Fruit fly (Drosophila melanogaster) whole organism, embryonic: Measurements from ENCODE around the gene Rad9.
A peak's percentile ranks its signal among the peaks of the same experiment; 100 is the strongest.

ENCODE experiments used
- BEAF-32 ChIP-seq: fragments of 200-800 bp; sonication (Bioruptor generic); optimal IDR thresholded peaks from 3 replicates; lab custom pipeline; 2017; ENCODE audit warnings: missing biosample characterization, missing genetic modification characterization, mild to moderate bottlenecking, moderate library complexity, missing genetic modification reagents
- CG10959 ChIP-seq: fragments of 200-800 bp; sonication (Bioruptor generic); IDR thresholded peaks from 2 replicates; pipeline ENCODE4 v1.3.6; 2022; ENCODE audit warnings: missing biosample characterization, missing genetic modification characterization
- CG11093 ChIP-seq: fragments of 200-800 bp; sonication (Bioruptor generic); IDR thresholded peaks from 3 replicates; pipeline ENCODE4 v1.3.6; 2022; ENCODE audit warnings: missing biosample characterization, missing genetic modification characterization
- CG13424 ChIP-seq: fragments of 200-800 bp; sonication (Bioruptor generic); optimal IDR thresholded peaks from 2 replicates; lab custom pipeline; 2019; ENCODE audit warnings: missing biosample characterization, mild to moderate bottlenecking, missing genetic modification characterization, moderate library complexity
- CG14860 ChIP-seq: fragments of 200-800 bp; sonication (Bioruptor generic); IDR thresholded peaks from 3 replicates; pipeline ENCODE4 v1.3.6; 2022; ENCODE audit warnings: missing biosample characterization, missing genetic modification characterization; ENCODE audit not compliant: partially characterized antibody
- CG17385 ChIP-seq: fragments of 200-800 bp; sonication (Bioruptor generic); optimal IDR thresholded peaks from 3 replicates; lab custom pipeline; 2018; ENCODE audit warnings: missing biosample characterization, mild to moderate bottlenecking, missing genetic modification characterization
- CG17612 ChIP-seq: fragments of 200-800 bp; sonication (Bioruptor generic); IDR thresholded peaks from 2 replicates; pipeline ENCODE4 v1.3.6; 2022; ENCODE audit warnings: missing biosample characterization, missing genetic modification characterization
- CG2199 ChIP-seq: fragments of 200-800 bp; sonication (Bioruptor generic); IDR thresholded peaks from 3 replicates; pipeline ENCODE4 v1.3.6; 2022; ENCODE audit warnings: missing biosample characterization, missing genetic modification characterization
- CG2875 ChIP-seq: fragments of 200-800 bp; sonication (Bioruptor generic); optimal IDR thresholded peaks from 2 replicates; lab custom pipeline; 2017; ENCODE audit warnings: missing biosample characterization, mild to moderate bottlenecking, missing genetic modification characterization, missing genetic modification reagents
- CG3163 ChIP-seq: fragments of 200-800 bp; sonication (Bioruptor generic); optimal IDR thresholded peaks from 3 replicates; lab custom pipeline; 2016; ENCODE audit warnings: missing biosample characterization, missing genetic modification characterization
- CG4328 ChIP-seq: fragments of 200-800 bp; sonication (Bioruptor generic); optimal IDR thresholded peaks from 3 replicates; lab custom pipeline; 2017; ENCODE audit warnings: missing biosample characterization, missing genetic modification reagents, missing genetic modification characterization
- CG4707 ChIP-seq: fragments of 200-800 bp; sonication (Bioruptor generic); optimal IDR thresholded peaks from 2 replicates; lab custom pipeline; 2018; ENCODE audit warnings: missing biosample characterization, mild to moderate bottlenecking, missing genetic modification characterization, moderate library complexity
- CG4854 ChIP-seq: fragments of 200-800 bp; sonication (Bioruptor generic); optimal IDR thresholded peaks from 2 replicates; lab custom pipeline; 2016; ENCODE audit warnings: missing biosample characterization, missing genetic modification characterization, inconsistent platforms
- CG6272 ChIP-seq: fragments of 200-800 bp; sonication (Bioruptor generic); IDR thresholded peaks from 2 replicates; pipeline ENCODE4 v1.3.6; 2022; ENCODE audit warnings: missing biosample characterization, missing genetic modification characterization
- CG6689 ChIP-seq: fragments of 200-800 bp; sonication (Bioruptor generic); IDR thresholded peaks from 2 replicates; pipeline ENCODE4 v1.3.6; 2022; ENCODE audit warnings: missing biosample characterization, missing genetic modification characterization
- CG8478 ChIP-seq: fragments of >200 bp; optimal IDR thresholded peaks from 2 replicates; lab custom pipeline; 2018
- CG8944 ChIP-seq: fragments of 200-800 bp; sonication (Bioruptor generic); optimal IDR thresholded peaks from 3 replicates; lab custom pipeline; 2016; ENCODE audit warnings: missing biosample characterization, missing genetic modification characterization
- Camta ChIP-seq: fragments of 200-800 bp; sonication (Bioruptor generic); optimal IDR thresholded peaks from 2 replicates; lab custom pipeline; 2016; ENCODE audit warnings: missing biosample characterization, missing genetic modification characterization
- CrebB ChIP-seq: fragments of 200-800 bp; sonication (Bioruptor generic); optimal IDR thresholded peaks from 3 replicates; lab custom pipeline; 2018; ENCODE audit warnings: missing biosample characterization, mild to moderate bottlenecking, missing genetic modification characterization
- Dip3 ChIP-seq: fragments of 200-800 bp; sonication (Bioruptor generic); optimal IDR thresholded peaks from 3 replicates; lab custom pipeline; 2016; ENCODE audit warnings: missing biosample characterization, missing genetic modification characterization
- Drgx ChIP-seq: fragments of 200-800 bp; sonication (Bioruptor generic); IDR thresholded peaks from 2 replicates; pipeline ENCODE4 v1.3.6; 2022; ENCODE audit warnings: missing biosample characterization, missing genetic modification characterization
- Elba2 ChIP-seq: fragments of 200-800 bp; sonication (Bioruptor generic); optimal IDR thresholded peaks from 3 replicates; lab custom pipeline; 2016; ENCODE audit warnings: missing biosample characterization, missing genetic modification characterization
- Gsc ChIP-seq: fragments of 200-800 bp; sonication (Bioruptor generic); IDR thresholded peaks from 2 replicates; pipeline ENCODE4 v1.3.6; 2022; ENCODE audit warnings: missing biosample characterization, missing genetic modification characterization
- HHEX ChIP-seq: fragments of 200-800 bp; sonication (Bioruptor generic); optimal IDR thresholded peaks from 3 replicates; lab custom pipeline; 2017; ENCODE audit warnings: missing biosample characterization, mild to moderate bottlenecking, missing genetic modification characterization, missing genetic modification reagents
- Hmx ChIP-seq: fragments of 200-800 bp; sonication (Bioruptor generic); optimal IDR thresholded peaks from 2 replicates; lab custom pipeline; 2016; ENCODE audit warnings: missing biosample characterization, missing genetic modification characterization
- Max ChIP-seq: fragments of 200-800 bp; sonication (Bioruptor generic); optimal IDR thresholded peaks from 2 replicates; lab custom pipeline; 2016; ENCODE audit warnings: missing biosample characterization, mild to moderate bottlenecking, missing genetic modification characterization
- NfI ChIP-seq: fragments of 200-800 bp; sonication (Bioruptor generic); optimal IDR thresholded peaks from 3 replicates; lab custom pipeline; 2018; ENCODE audit warnings: missing biosample characterization, mild to moderate bottlenecking, missing genetic modification characterization, moderate library complexity
- Six4 ChIP-seq: fragments of 200-800 bp; sonication (Bioruptor generic); optimal IDR thresholded peaks from 2 replicates; lab custom pipeline; 2016; ENCODE audit warnings: missing biosample characterization, missing genetic modification characterization
- ase ChIP-seq: fragments of 200-800 bp; sonication (Bioruptor generic); IDR thresholded peaks from 3 replicates; pipeline ENCODE4 v1.3.6; 2022; ENCODE audit warnings: missing biosample characterization, missing genetic modification characterization
- az2 ChIP-seq: fragments of 200-800 bp; sonication (Bioruptor generic); optimal IDR thresholded peaks from 3 replicates; lab custom pipeline; 2016; ENCODE audit warnings: missing biosample characterization, missing genetic modification characterization
- bbx ChIP-seq: fragments of 200-800 bp; sonication (Bioruptor generic); IDR thresholded peaks from 2 replicates; pipeline ENCODE4 v1.3.6; 2022; ENCODE audit warnings: missing biosample characterization, missing genetic modification characterization; ENCODE audit not compliant: partially characterized antibody
- bowl ChIP-seq: fragments of 200-800 bp; sonication (Bioruptor generic); IDR thresholded peaks from 2 replicates; pipeline ENCODE4 v1.3.6; 2022; ENCODE audit warnings: missing biosample characterization, missing genetic modification characterization
- cato ChIP-seq: fragments of 200-800 bp; sonication (Bioruptor generic); optimal IDR thresholded peaks from 2 replicates; lab custom pipeline; 2016; ENCODE audit warnings: missing biosample characterization, missing genetic modification characterization, borderline replicate concordance
- crp ChIP-seq, 2 experiments: fragments of 200-800 bp; sonication (Bioruptor generic); optimal IDR thresholded peaks; 2 replicates in 1 of 2; 3 replicates in 1 of 2; lab custom pipeline; 2017; ENCODE audit warnings: missing biosample characterization in 2 of 2, missing genetic modification characterization in 2 of 2, mild to moderate bottlenecking in 1 of 2, moderate library complexity in 1 of 2
- ewg ChIP-seq: fragments of 200-800 bp; sonication (Bioruptor generic); optimal IDR thresholded peaks from 3 replicates; lab custom pipeline; 2017; ENCODE audit warnings: mild to moderate bottlenecking, missing biosample characterization, missing genetic modification reagents, missing genetic modification characterization
- fd102C ChIP-seq: fragments of 200-800 bp; sonication (Bioruptor generic); optimal IDR thresholded peaks from 2 replicates; lab custom pipeline; 2018; ENCODE audit warnings: missing biosample characterization, mild to moderate bottlenecking, missing genetic modification characterization, moderate library complexity
- gce ChIP-seq: fragments of 200-800 bp; sonication (Bioruptor generic); IDR thresholded peaks from 3 replicates; pipeline ENCODE4 v1.3.6; 2022; ENCODE audit warnings: missing biosample characterization, missing genetic modification characterization
- her ChIP-seq: fragments of 200-800 bp; sonication (Bioruptor generic); optimal IDR thresholded peaks from 2 replicates; lab custom pipeline; 2016; ENCODE audit warnings: missing biosample characterization, missing genetic modification characterization
- kay ChIP-seq: fragments of 200-800 bp; sonication (Bioruptor generic); optimal IDR thresholded peaks from 2 replicates; lab custom pipeline; 2016; ENCODE audit warnings: missing biosample characterization, missing genetic modification characterization
- lbe ChIP-seq: fragments of 200-800 bp; sonication (Bioruptor generic); optimal IDR thresholded peaks from 2 replicates; lab custom pipeline; 2016; ENCODE audit warnings: missing biosample characterization, mild to moderate bottlenecking, missing genetic modification characterization
- lola ChIP-seq, 3 experiments: fragments of >200 bp in 2 of 3; fragments of 200-800 bp in 1 of 3; sonication (Bioruptor generic) in 1 of 3; optimal IDR thresholded peaks; 2 replicates each; lab custom pipeline; 2017 to 2019; ENCODE audit warnings: missing biosample characterization in 3 of 3, missing genetic modification characterization in 3 of 3, mild to moderate bottlenecking in 1 of 3, moderate library complexity in 1 of 3
- oc ChIP-seq: fragments of 200-800 bp; sonication (Bioruptor generic); optimal IDR thresholded peaks from 2 replicates; lab custom pipeline; 2018; ENCODE audit warnings: missing biosample characterization, mild to moderate bottlenecking, missing genetic modification characterization, moderate library complexity
- pb ChIP-seq: fragments of 200-800 bp; sonication (Bioruptor generic); optimal IDR thresholded peaks from 3 replicates; lab custom pipeline; 2016; ENCODE audit warnings: missing biosample characterization, missing genetic modification characterization
- sima ChIP-seq: fragments of 200-800 bp; sonication (Bioruptor generic); optimal IDR thresholded peaks from 2 replicates; lab custom pipeline; 2016; ENCODE audit warnings: missing biosample characterization, missing genetic modification characterization
- tna ChIP-seq: fragments of 200-800 bp; sonication (Bioruptor generic); IDR thresholded peaks from 2 replicates; pipeline ENCODE4 v1.3.6; 2022; ENCODE audit warnings: missing biosample characterization, missing genetic modification characterization; ENCODE audit not compliant: partially characterized antibody
- tup ChIP-seq: fragments of 200-800 bp; sonication (Bioruptor generic); optimal IDR thresholded peaks from 2 replicates; lab custom pipeline; 2016; ENCODE audit warnings: missing biosample characterization, mild to moderate bottlenecking, missing genetic modification characterization, moderate library complexity
- usp ChIP-seq: fragments of >200 bp; optimal IDR thresholded peaks from 2 replicates; lab custom pipeline; 2017; ENCODE audit warnings: missing biosample characterization, missing genetic modification characterization
- wdn ChIP-seq: fragments of 200-800 bp; sonication (Bioruptor generic); IDR thresholded peaks from 2 replicates; pipeline ENCODE4 v1.3.6; 2022; ENCODE audit warnings: missing biosample characterization, missing genetic modification characterization
- zen ChIP-seq: fragments of 200-800 bp; sonication (Bioruptor generic); optimal IDR thresholded peaks from 3 replicates; lab custom pipeline; 2018; ENCODE audit warnings: missing biosample characterization, mild to moderate bottlenecking, missing genetic modification characterization, moderate library complexity
- zfh2 ChIP-seq: fragments of 200-800 bp; sonication (Bioruptor generic); optimal IDR thresholded peaks from 2 replicates; lab custom pipeline; 2016; ENCODE audit warnings: missing biosample characterization, missing genetic modification characterization

The Rad9 gene

dm6 chr3L:18898770-18899278, 26.5 kb upstream of the Rad9 start, which contains the start of gene RpL26 (continued):
- TF ChIP-seq CG2875 (GFP tag; lab: Kevin White, UChicago) (no peak), lola (GFP tag; optimal IDR thresholded peaks at IDR 0.05; lab: Kevin White, UChicago) (peak in 1 of 3 experiments; percentile 77), lbe (GFP tag; lab: Kevin White, UChicago) (no peak), crp (GFP tag; optimal IDR thresholded peaks at IDR 0.05; lab: Kevin White, UChicago) (peak in 1 of 2 experiments; percentile 54), cato (GFP tag; lab: Kevin White, UChicago) (peak; percentile 61), Elba2 (GFP tag; lab: Kevin White, UChicago) (peak; percentile 71), gce (no peak; the same call in 2 of the 3 replicates), ase (GFP tag; lab: Robert Waterston, UW) (peak; percentile 54; the same call in 1 of the 3 replicates), bbx (GFP tag; lab: Robert Waterston, UW) (peak; percentile 85), HHEX (GFP tag; lab: Kevin White, UChicago) (peak; percentile 53), ewg (GFP tag; lab: Kevin White, UChicago) (peak; percentile 62), CG10959 (GFP tag; lab: Robert Waterston, UW) (peak; percentile 46; the same call in 1 of the 2 replicates), pb (GFP tag; lab: Kevin White, UChicago) (peak; percentile 48), CG4854 (GFP tag; lab: Kevin White, UChicago) (peak; percentile 60), sima (GFP tag; lab: Kevin White, UChicago) (peak; percentile 47), NfI (GFP tag; lab: Kevin White, UChicago) (peak; percentile 84), az2 (GFP tag; lab: Kevin White, UChicago) (peak; percentile 53), CG3163 (GFP tag; lab: Kevin White, UChicago) (peak; percentile 72), Hmx (peak; percentile 53), her (peak; percentile 41), fd102C (no peak), CG4707 (GFP tag; lab: Kevin White, UChicago) (no peak), kay (GFP tag; lab: Kevin White, UChicago) (peak; percentile 40), CG6272 (GFP tag; lab: Robert Waterston, UW) (peak; percentile 83), CrebB (tag; lab: Kevin White, UChicago) (peak; percentile 61), Drgx (no peak), zfh2 (peak; percentile 85), CG6689 (GFP tag; lab: Robert Waterston, UW) (peak; percentile 76), BEAF-32 (peak; percentile 100), usp (GFP tag; lab: Kevin White, UChicago) (no peak), oc (tag; lab: Kevin White, UChicago) (no peak), CG13424 (tag; lab: Kevin White, UChicago) (peak; percentile 87), Gsc (GFP tag; lab: Robert Waterston, UW) (no peak), CG17385 (GFP tag; lab: Kevin White, UChicago) (peak; percentile 74), CG11093 (GFP tag; lab: Robert Waterston, UW) (0 out of 3 replicates have a peak, but pooled peaks have one; percentile 41), CG14860 (peak; percentile 98), CG17612 (GFP tag; lab: Robert Waterston, UW) (no peak), wdn (GFP tag; lab: Robert Waterston, UW) (no peak), Dip3 (GFP tag; lab: Kevin White, UChicago) (peak; percentile 78), CG2199 (GFP tag; lab: Robert Waterston, UW) (no peak), CG8478 (lab: Kevin White, UChicago) (no peak), Camta (GFP tag; lab: Kevin White, UChicago) (peak; percentile 68), zen (peak; percentile 43), tna (peak; percentile 85), Six4 (GFP tag; lab: Kevin White, UChicago) (no peak), CG4328 (GFP tag; lab: Kevin White, UChicago) (peak; percentile 77), Max (GFP tag; lab: Kevin White, UChicago) (peak; percentile 63), bowl (GFP tag; lab: Robert Waterston, UW) (no peak), CG8944 (GFP tag; lab: Kevin White, UChicago) (peak; percentile 86), tup (peak; percentile 17)
